Fruit fly (Drosophila melanogaster): Measurements from ENCODE around the gene CG8757.

DNA sequence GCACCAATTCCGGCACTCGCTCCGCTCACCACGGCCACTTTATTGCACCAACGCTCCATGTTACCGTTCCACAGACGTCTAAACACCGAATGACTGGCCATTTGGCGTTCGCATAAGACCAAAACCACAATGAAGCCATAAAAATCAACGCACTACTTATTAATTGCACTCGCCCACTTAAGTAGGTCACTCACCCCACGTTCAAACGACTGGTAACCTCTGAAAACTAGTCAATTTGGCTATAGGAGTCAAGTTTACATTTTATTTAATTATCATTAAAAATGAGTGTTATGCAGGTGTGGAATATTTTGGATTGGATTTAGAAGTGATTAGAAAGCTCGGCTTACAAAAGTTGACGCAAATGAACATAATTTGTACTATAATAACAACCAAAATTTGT is at the start of gene CG8757:
- TF ChIP-seq Blimp-1 (GFP tag; optimal IDR thresholded peaks at IDR 0.05), result no peak
- no peak for TF ChIP-seq eg (GFP tag; IDR thresholded peaks at IDR 0.05)
- TF ChIP-seq net (GFP tag; optimal IDR thresholded peaks at IDR 0.05), result no peak
- TF ChIP-seq CG11902 (GFP tag; optimal IDR thresholded peaks at IDR 0.05), result no peak
- TF ChIP-seq vri (GFP tag; optimal IDR thresholded peaks at IDR 0.05), result no peak
- no peak for TF ChIP-seq Hr39 (GFP tag; optimal IDR thresholded peaks at IDR 0.05)
- TF ChIP-seq Smox (GFP tag; optimal IDR thresholded peaks at IDR 0.05), result no peak
- no peak for TF ChIP-seq spab (GFP tag; optimal IDR thresholded peaks at IDR 0.05)
- no peak for TF ChIP-seq Hr4 (GFP tag; optimal IDR thresholded peaks at IDR 0.05)
- no peak for TF ChIP-seq cyc (GFP tag; optimal IDR thresholded peaks at IDR 0.05)

Measured in whole organism, prepupa.